Worm (Caenorhabditis elegans) whole organism, mixed stage, embryonic: Measurements from ENCODE around the gene rap-2.
A peak's percentile ranks its signal among the peaks of the same experiment; 100 is the strongest.

ENCODE experiments used
- M03D4.4 ChIP-seq: sonication (generic microtip); optimal IDR thresholded peaks from 2 replicates; lab custom pipeline; 2017; ENCODE audit warnings: mild to moderate bottlenecking, missing genetic modification characterization, missing compliant biosample characterization
- bed-3 ChIP-seq: fragments of 200-800 bp; sonication (Bioruptor generic); optimal IDR thresholded peaks from 3 replicates; lab custom pipeline; 2018; ENCODE audit warnings: mild to moderate bottlenecking, missing genetic modification characterization, moderate library complexity, missing compliant biosample characterization
- blmp-1 ChIP-seq: fragments of 150-350 bp; optimal IDR thresholded peaks from 2 replicates; lab custom pipeline; 2014; ENCODE audit warnings: missing biosample characterization, missing genetic modification characterization
- ceh-39 ChIP-seq: fragments of 150-350 bp; optimal IDR thresholded peaks from 2 replicates; lab custom pipeline; 2014; ENCODE audit warnings: missing biosample characterization, missing genetic modification characterization
- ceh-43 ChIP-seq: fragments of 200-800 bp; sonication (Bioruptor generic); optimal IDR thresholded peaks from 2 replicates; lab custom pipeline; 2018; ENCODE audit warnings: mild to moderate bottlenecking, missing genetic modification characterization, moderate library complexity, missing compliant biosample characterization
- ceh-83 ChIP-seq: fragments of 200-800 bp; sonication (Bioruptor generic); optimal IDR thresholded peaks from 2 replicates; lab custom pipeline; 2018; ENCODE audit warnings: mild to moderate bottlenecking, missing genetic modification characterization, missing compliant biosample characterization
- ces-1 ChIP-seq: fragments of 150-350 bp; optimal IDR thresholded peaks from 2 replicates; lab custom pipeline; 2014; ENCODE audit warnings: missing biosample characterization, missing genetic modification reagents, missing genetic modification characterization
- cnd-1 ChIP-seq: fragments of 200-800 bp; sonication (Bioruptor generic); optimal IDR thresholded peaks from 2 replicates; lab custom pipeline; 2018; ENCODE audit warnings: mild to moderate bottlenecking, missing genetic modification characterization, missing compliant biosample characterization
- drap-1 ChIP-seq: fragments of 200-800 bp; sonication (Bioruptor generic); optimal IDR thresholded peaks from 3 replicates; lab custom pipeline; 2018; ENCODE audit warnings: mild to moderate bottlenecking, missing genetic modification characterization, missing compliant biosample characterization
- elt-1 ChIP-seq: sonication (generic microtip); optimal IDR thresholded peaks from 2 replicates; lab custom pipeline; 2017; ENCODE audit warnings: missing genetic modification characterization, mild to moderate bottlenecking, missing compliant biosample characterization, antibody characterized with exemption, moderate library complexity, borderline replicate concordance; ENCODE audit not compliant: insufficient read depth
- elt-3 ChIP-seq: fragments of 150-350 bp; optimal IDR thresholded peaks from 2 replicates; lab custom pipeline; 2014; ENCODE audit warnings: missing biosample characterization, missing genetic modification characterization
- flh-1 ChIP-seq: fragments of 200-800 bp; sonication (Bioruptor generic); optimal IDR thresholded peaks from 2 replicates; lab custom pipeline; 2018; ENCODE audit warnings: mild to moderate bottlenecking, missing genetic modification characterization, moderate library complexity, missing compliant biosample characterization
- hlh-1 ChIP-seq: fragments of 150-350 bp; optimal IDR thresholded peaks from 2 replicates; lab custom pipeline; 2014; ENCODE audit warnings: missing biosample characterization, missing genetic modification reagents, missing genetic modification characterization
- lin-13 ChIP-seq: fragments of 150-350 bp; optimal IDR thresholded peaks from 2 replicates; lab custom pipeline; 2014; ENCODE audit warnings: missing biosample characterization, missing genetic modification characterization
- lin-32 ChIP-seq: fragments of 200-800 bp; sonication (Bioruptor generic); optimal IDR thresholded peaks from 2 replicates; lab custom pipeline; 2018; ENCODE audit warnings: mild to moderate bottlenecking, missing genetic modification characterization, missing compliant biosample characterization
- lsy-2 ChIP-seq: fragments of 150-350 bp; optimal IDR thresholded peaks from 2 replicates; lab custom pipeline; 2014; ENCODE audit warnings: missing biosample characterization, missing genetic modification characterization
- mab-5 ChIP-seq: fragments of 150-350 bp; optimal IDR thresholded peaks from 2 replicates; lab custom pipeline; 2014; ENCODE audit warnings: missing biosample characterization, missing genetic modification characterization
- mep-1 ChIP-seq: fragments of 150-350 bp; optimal IDR thresholded peaks from 2 replicates; lab custom pipeline; 2017; ENCODE audit warnings: missing biosample characterization, missing genetic modification reagents, missing genetic modification characterization, inconsistent platforms
- nhr-12 ChIP-seq: fragments of 150-350 bp; optimal IDR thresholded peaks from 2 replicates; lab custom pipeline; 2014; ENCODE audit warnings: missing biosample characterization, missing genetic modification characterization
- nhr-2 ChIP-seq: fragments of 150-350 bp; optimal IDR thresholded peaks from 2 replicates; lab custom pipeline; 2014; ENCODE audit warnings: missing biosample characterization, missing genetic modification characterization
- nhr-237 ChIP-seq: fragments of 150-350 bp; optimal IDR thresholded peaks from 2 replicates; lab custom pipeline; 2014; ENCODE audit warnings: missing biosample characterization, missing genetic modification characterization
- nhr-28 ChIP-seq: fragments of 150-350 bp; optimal IDR thresholded peaks from 2 replicates; lab custom pipeline; 2014; ENCODE audit warnings: missing biosample characterization, missing genetic modification characterization
- nhr-76 ChIP-seq: sonication (generic microtip); optimal IDR thresholded peaks from 2 replicates; lab custom pipeline; 2017; ENCODE audit warnings: missing biosample characterization, missing genetic modification characterization
- sem-2 ChIP-seq: fragments of 200-800 bp; sonication (Bioruptor generic); optimal IDR thresholded peaks from 2 replicates; lab custom pipeline; 2018; ENCODE audit warnings: mild to moderate bottlenecking, missing genetic modification characterization, missing compliant biosample characterization
- snpc-4 ChIP-seq: fragments of 150-350 bp; optimal IDR thresholded peaks from 2 replicates; lab custom pipeline; 2014; ENCODE audit warnings: missing biosample characterization, missing genetic modification characterization
- sptf-1 ChIP-seq: sonication (generic microtip); optimal IDR thresholded peaks from 2 replicates; lab custom pipeline; 2017; ENCODE audit warnings: mild to moderate bottlenecking, missing genetic modification characterization, moderate library complexity, missing compliant biosample characterization
- tbx-8 ChIP-seq: fragments of 200-800 bp; sonication (Bioruptor generic); optimal IDR thresholded peaks from 2 replicates; lab custom pipeline; 2018; ENCODE audit warnings: mild to moderate bottlenecking, missing genetic modification characterization, moderate library complexity, missing compliant biosample characterization
- unc-120 ChIP-seq: sonication (generic microtip); optimal IDR thresholded peaks from 2 replicates; lab custom pipeline; 2017; ENCODE audit warnings: missing genetic modification characterization, missing compliant biosample characterization; ENCODE audit not compliant: poor library complexity, severe bottlenecking
- unc-39 ChIP-seq: fragments of 150-350 bp; optimal IDR thresholded peaks from 2 replicates; lab custom pipeline; 2014; ENCODE audit warnings: missing biosample characterization, missing genetic modification characterization
- ztf-11 ChIP-seq: fragments of 150-350 bp; optimal IDR thresholded peaks from 2 replicates; lab custom pipeline; 2014; ENCODE audit warnings: missing biosample characterization, missing genetic modification characterization

Gene rap-2

DNA sequence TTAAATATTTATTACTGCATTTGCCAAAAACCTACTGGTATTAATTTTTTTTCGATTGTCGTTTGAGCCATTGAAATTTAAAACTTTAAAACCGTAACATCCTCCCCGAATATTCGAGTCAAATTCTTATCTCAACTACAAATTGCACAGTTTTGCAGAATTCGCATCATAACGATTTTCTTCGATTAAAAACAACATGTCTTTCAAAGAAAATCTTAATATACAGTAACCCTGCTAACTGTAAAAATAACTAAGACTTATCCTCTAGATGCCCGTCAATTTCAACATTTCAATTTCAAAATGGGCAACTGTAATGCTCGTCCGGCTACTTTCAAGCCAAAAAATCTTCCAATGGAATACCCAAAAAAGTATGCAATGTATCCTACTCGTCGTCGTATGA lies 43.2 kb downstream of the rap-2 start, which contains the start of gene F14H8.5:
F14H8.5 (plus strand) TSS at position 301 of the 400 bp plus-strand sequence.
- TF ChIP-seq unc-39 (tag; lab: Kevin White, UChicago): no peak
- TF ChIP-seq mab-5 (tag; lab: Kevin White, UChicago): no peak
- no peak for TF ChIP-seq lsy-2 (tag; lab: Kevin White, UChicago)
- no peak for TF ChIP-seq mep-1 (tag; lab: Kevin White, UChicago)
- no peak for TF ChIP-seq drap-1 (GFP tag; lab: Kevin White, UChicago)
- no peak for TF ChIP-seq lin-13 (tag; lab: Kevin White, UChicago)
- TF ChIP-seq sptf-1 (tag; lab: Kevin White, UChicago): no peak
- no peak for TF ChIP-seq ceh-39
- TF ChIP-seq snpc-4 (tag; lab: Kevin White, UChicago): no peak
- TF ChIP-seq nhr-28: no peak
- no peak for TF ChIP-seq nhr-237 (tag; lab: Kevin White, UChicago)
- TF ChIP-seq lin-32 (GFP tag; lab: Kevin White, UChicago): no peak
- TF ChIP-seq ceh-83 (GFP tag; lab: Kevin White, UChicago): no peak

- TF ChIP-seq mab-5 (tag; lab: Kevin White, UChicago) (no peak), tbx-8 (GFP tag; lab: Kevin White, UChicago) (no peak), sem-2 (GFP tag; lab: Kevin White, UChicago) (no peak), elt-3 (tag; lab: Kevin White, UChicago) (no peak), nhr-76 (no peak), nhr-12 (no peak), hlh-1 (tag; lab: Kevin White, UChicago) (no peak), nhr-237 (tag; lab: Kevin White, UChicago) (no peak), M03D4.4 (tag; lab: Kevin White, UChicago) (no peak), bed-3 (GFP tag; lab: Kevin White, UChicago) (no peak)
These were observed 43.7 kb downstream of the rap-2 start, which contains the start of gene F14H8.2 for ce11 chrV:15020229-15020628. F14H8.2 (minus strand) TSS chrV:15020329.

DNA sequence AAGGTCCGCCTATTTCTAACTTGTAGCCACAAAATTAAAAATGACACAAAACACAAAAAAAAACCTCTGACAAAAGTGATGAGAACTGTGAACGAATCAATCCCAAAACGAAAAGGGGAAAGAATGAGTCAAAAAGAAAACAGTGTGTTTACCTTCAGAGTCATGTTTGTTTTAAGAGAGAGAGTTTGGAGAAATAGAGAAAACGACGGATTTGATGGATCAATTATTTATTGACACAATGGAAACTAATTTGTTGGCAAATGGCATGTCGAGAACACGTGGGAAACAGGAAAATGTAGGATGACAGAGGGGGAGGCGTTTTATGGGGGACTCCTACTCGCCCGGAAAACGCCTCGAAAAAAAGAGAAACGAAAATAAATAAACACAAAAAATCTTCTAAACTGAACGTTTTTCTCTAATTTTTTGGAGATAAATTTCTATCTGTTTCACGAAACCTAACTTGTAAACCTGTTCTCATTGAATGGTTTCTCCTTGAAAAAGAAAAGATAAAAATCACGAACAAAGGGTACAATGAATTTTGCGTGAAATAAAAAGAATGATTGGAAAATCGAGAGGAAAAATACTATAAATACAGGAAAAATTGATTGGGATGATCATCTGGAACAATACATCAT lies 47.0 kb downstream of the rap-2 start:
- no peak for TF ChIP-seq unc-39 (tag; lab: Kevin White, UChicago)
- TF ChIP-seq, all 35 proteins: peak for 0

ce11 chrV:15015799-15016198 lies 48.1 kb downstream of the rap-2 start:
- no peak for TF ChIP-seq blmp-1 (tag; lab: Kevin White, UChicago)
- peak; percentile 6 for TF ChIP-seq unc-120 (tag; lab: Kevin White, UChicago)

DNA sequence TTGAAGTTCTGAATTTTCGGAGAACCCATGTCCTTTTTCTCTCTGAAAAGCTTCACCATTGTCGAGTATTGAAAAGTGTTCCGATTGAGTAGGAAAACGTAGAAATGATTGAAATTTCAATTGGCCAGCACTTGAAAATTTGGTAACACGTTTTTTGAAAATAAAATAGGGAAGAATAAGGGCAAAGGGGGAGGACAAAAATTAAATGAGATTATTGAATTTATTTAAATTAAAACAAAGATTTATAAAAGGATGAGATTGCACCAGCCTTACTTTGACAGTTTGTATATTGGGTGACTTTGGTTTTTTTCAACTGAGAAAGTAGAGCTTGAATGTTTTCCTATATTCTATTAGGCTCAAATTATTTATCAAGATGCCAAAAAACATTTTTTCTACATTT lies 49.7 kb downstream of the rap-2 start, which contains the start of gene obr-2:
obr-2 (minus strand) TSS at position 101 of the 400 bp plus-strand sequence.
- TF ChIP-seq flh-1 (GFP tag; lab: Kevin White, UChicago) (no peak), bed-3 (GFP tag; lab: Kevin White, UChicago) (no peak), snpc-4 (tag; lab: Kevin White, UChicago) (no peak)
- TF ChIP-seq, all 35 proteins: peak for 0

DNA sequence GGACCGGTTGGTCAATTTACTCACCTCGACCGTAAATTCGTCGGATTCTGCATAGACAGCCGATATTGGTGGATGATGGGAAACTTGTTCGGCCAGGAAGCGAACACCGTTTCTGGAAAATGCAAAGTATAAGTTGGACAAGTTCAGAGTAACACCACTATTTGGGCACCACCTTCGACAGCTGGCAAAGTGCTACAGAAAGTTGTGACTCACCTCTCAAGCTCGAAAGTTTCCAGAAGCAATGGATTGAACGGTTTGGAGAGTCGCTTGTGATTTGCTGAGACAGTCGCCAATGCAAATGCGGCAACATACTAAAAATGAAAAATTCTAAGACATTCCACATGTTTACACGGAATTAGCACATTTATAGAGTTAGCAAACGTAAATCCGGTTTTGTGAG lies 50.6 kb downstream of the rap-2 start:
- TF ChIP-seq lin-32 (GFP tag; lab: Kevin White, UChicago): no peak
- no peak for TF ChIP-seq nhr-76
- no peak for TF ChIP-seq ceh-39
- TF ChIP-seq cnd-1 (tag; lab: Kevin White, UChicago): no peak
- no peak for TF ChIP-seq tbx-8 (GFP tag; lab: Kevin White, UChicago)
- no peak for TF ChIP-seq mep-1 (tag; lab: Kevin White, UChicago)
- TF ChIP-seq elt-1 (tag; lab: Kevin White, UChicago): no peak
- no peak for TF ChIP-seq lin-13 (tag; lab: Kevin White, UChicago)
- TF ChIP-seq nhr-2 (tag; lab: Kevin White, UChicago): no peak
- no peak for TF ChIP-seq snpc-4 (tag; lab: Kevin White, UChicago)
- TF ChIP-seq flh-1 (GFP tag; lab: Kevin White, UChicago): no peak
- no peak for TF ChIP-seq ztf-11 (tag; lab: Kevin White, UChicago)
- no peak for TF ChIP-seq ceh-43 (GFP tag; lab: Kevin White, UChicago)
- TF ChIP-seq ces-1 (GFP tag; lab: Kevin White, UChicago): no peak
- TF ChIP-seq nhr-28: no peak
- TF ChIP-seq blmp-1 (tag; lab: Kevin White, UChicago): no peak
- TF ChIP-seq unc-120 (tag; lab: Kevin White, UChicago): no peak
